Worm (Caenorhabditis elegans): ENCODE results near the gene Y116A8A.4.

DNA sequence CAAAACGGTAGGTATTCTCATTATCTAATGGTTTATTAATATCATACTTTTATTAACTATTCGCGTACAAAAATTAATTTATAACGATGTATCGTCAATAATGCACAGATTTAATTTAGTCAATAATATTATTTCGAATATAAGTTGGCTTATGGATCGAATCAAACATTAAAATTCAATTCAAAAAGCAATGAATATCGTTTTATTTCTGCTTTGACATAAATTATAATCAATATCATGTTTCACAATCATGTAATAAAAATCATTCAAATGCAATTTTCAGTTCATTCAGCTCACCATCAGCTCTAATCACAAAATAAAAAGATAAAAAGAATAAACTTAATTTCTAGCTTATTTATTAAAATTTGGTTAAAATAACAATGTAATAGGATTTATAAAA, 6.1 kb downstream of the Y116A8A.4 start, which contains the start of gene Y116A8A.6:
- TF ChIP-seq ceh-9 (tag; optimal IDR thresholded peaks at IDR 0.05): no peak
- no peak for TF ChIP-seq unc-39 (tag; optimal IDR thresholded peaks at IDR 0.05)
- no peak for TF ChIP-seq snpc-4 (tag; optimal IDR thresholded peaks at IDR 0.05)
- no peak for TF ChIP-seq ama-1 (optimal IDR thresholded peaks at IDR 0.05)

All from whole organism, L3 larva.